Worm (Caenorhabditis elegans) whole organism, L3 larva: ENCODE measurements around the gene Y39F10A.6.

ENCODE experiments used
- R02D3.7 ChIP-seq: fragments of 150-350 bp; optimal IDR thresholded peaks from 2 replicates; lab custom pipeline; 2014; ENCODE audit warnings: missing biosample characterization, missing genetic modification characterization
- ZK546.5 ChIP-seq: sonication (generic microtip); optimal IDR thresholded peaks from 2 replicates; lab custom pipeline; 2017; ENCODE audit warnings: missing biosample characterization, missing genetic modification characterization
- aly-2 ChIP-seq: fragments of 150-350 bp; optimal IDR thresholded peaks from 2 replicates; lab custom pipeline; 2014; ENCODE audit warnings: missing biosample characterization, missing genetic modification characterization
- ama-1 ChIP-seq: fragments of 150-350 bp; optimal IDR thresholded peaks from 2 replicates; lab custom pipeline; 2018
- ceh-28 ChIP-seq: fragments of 150-350 bp; optimal IDR thresholded peaks from 2 replicates; lab custom pipeline; 2014; ENCODE audit warnings: missing biosample characterization, missing genetic modification reagents, missing genetic modification characterization
- ceh-82 ChIP-seq: fragments of 150-350 bp; optimal IDR thresholded peaks from 2 replicates; lab custom pipeline; 2014; ENCODE audit warnings: missing biosample characterization, missing genetic modification characterization
- daf-12 ChIP-seq: fragments of 150-350 bp; optimal IDR thresholded peaks from 2 replicates; lab custom pipeline; 2014; ENCODE audit warnings: missing biosample characterization, missing genetic modification reagents, missing genetic modification characterization
- egl-27 ChIP-seq: sonication (generic microtip); optimal IDR thresholded peaks from 4 replicates; lab custom pipeline; 2017; ENCODE audit warnings: missing biosample characterization, missing genetic modification reagents, missing genetic modification characterization
- egl-5 ChIP-seq: fragments of 150-350 bp; optimal IDR thresholded peaks from 2 replicates; lab custom pipeline; 2017; ENCODE audit warnings: missing biosample characterization, missing genetic modification reagents, missing genetic modification characterization, inconsistent platforms
- elt-1 ChIP-seq: fragments of 150-350 bp; optimal IDR thresholded peaks from 2 replicates; lab custom pipeline; 2014; ENCODE audit warnings: missing biosample characterization, missing genetic modification characterization
- elt-2 ChIP-seq: sonication (generic microtip); optimal IDR thresholded peaks from 2 replicates; lab custom pipeline; 2016; ENCODE audit warnings: missing genetic modification reagents, mild to moderate bottlenecking, missing genetic modification characterization, missing compliant biosample characterization
- eor-1 ChIP-seq, 2 experiments: fragments of 150-350 bp; optimal IDR thresholded peaks; 2 replicates each; lab custom pipeline; 2014 to 2018; ENCODE audit warnings: missing biosample characterization in 2 of 2, missing genetic modification characterization in 2 of 2
- fkh-10 ChIP-seq: sonication (generic microtip); optimal IDR thresholded peaks from 2 replicates; lab custom pipeline; 2017; ENCODE audit warnings: missing biosample characterization, missing genetic modification reagents, missing genetic modification characterization
- fkh-2 ChIP-seq: fragments of 150-350 bp; optimal IDR thresholded peaks from 2 replicates; lab custom pipeline; 2014; ENCODE audit warnings: missing biosample characterization, missing genetic modification reagents, missing genetic modification characterization
- fos-1 ChIP-seq: fragments of 150-350 bp; optimal IDR thresholded peaks from 2 replicates; lab custom pipeline; 2014; ENCODE audit warnings: missing biosample characterization, missing genetic modification characterization
- hmg-11 ChIP-seq: sonication (generic microtip); optimal IDR thresholded peaks from 2 replicates; lab custom pipeline; 2016; ENCODE audit warnings: missing genetic modification characterization, missing compliant biosample characterization
- jun-1 ChIP-seq: fragments of 150-350 bp; optimal IDR thresholded peaks from 2 replicates; lab custom pipeline; 2014; ENCODE audit warnings: missing biosample characterization, missing genetic modification reagents, missing genetic modification characterization
- lin-15B ChIP-seq: fragments of 150-350 bp; optimal IDR thresholded peaks from 2 replicates; lab custom pipeline; 2014; ENCODE audit warnings: missing biosample characterization, missing genetic modification characterization
- mml-1 ChIP-seq: fragments of 150-350 bp; sonication (generic microtip); optimal IDR thresholded peaks from 3 replicates; lab custom pipeline; 2014; ENCODE audit warnings: missing biosample characterization, missing genetic modification characterization
- nfya-1 ChIP-seq: sonication (generic microtip); optimal IDR thresholded peaks from 2 replicates; lab custom pipeline; 2017; ENCODE audit warnings: missing genetic modification characterization, mild to moderate bottlenecking, missing compliant biosample characterization, antibody characterized with exemption, moderate library complexity; ENCODE audit not compliant: insufficient read depth
- nhr-11 ChIP-seq: fragments of 150-350 bp; optimal IDR thresholded peaks from 2 replicates; lab custom pipeline; 2014; ENCODE audit warnings: missing biosample characterization, missing genetic modification characterization
- nhr-12 ChIP-seq: fragments of 150-350 bp; optimal IDR thresholded peaks from 2 replicates; lab custom pipeline; 2014; ENCODE audit warnings: missing biosample characterization, missing genetic modification characterization
- nhr-23 ChIP-seq: fragments of 150-350 bp; optimal IDR thresholded peaks from 2 replicates; lab custom pipeline; 2014; ENCODE audit warnings: missing biosample characterization, missing genetic modification reagents, missing genetic modification characterization
- nhr-237 ChIP-seq: fragments of 150-350 bp; optimal IDR thresholded peaks from 2 replicates; lab custom pipeline; 2014; ENCODE audit warnings: missing biosample characterization, missing genetic modification characterization
- nhr-43 ChIP-seq: sonication (generic microtip); optimal IDR thresholded peaks from 2 replicates; lab custom pipeline; 2016; ENCODE audit warnings: mild to moderate bottlenecking, missing genetic modification characterization, missing compliant biosample characterization; ENCODE audit not compliant: poor library complexity, severe bottlenecking
- nhr-76 ChIP-seq: fragments of 150-350 bp; sonication (generic microtip); optimal IDR thresholded peaks from 5 replicates; lab custom pipeline; 2014; ENCODE audit warnings: missing biosample characterization, missing genetic modification characterization
- nhr-77 ChIP-seq: fragments of 150-350 bp; optimal IDR thresholded peaks from 2 replicates; lab custom pipeline; 2014; ENCODE audit warnings: missing biosample characterization, missing genetic modification characterization
- pha-4 ChIP-seq: fragments of 150-350 bp; optimal IDR thresholded peaks from 2 replicates; lab custom pipeline; 2014; ENCODE audit warnings: missing biosample characterization, missing genetic modification reagents, missing genetic modification characterization
- sea-2 ChIP-seq: fragments of 150-350 bp; sonication (generic microtip); optimal IDR thresholded peaks from 4 replicates; lab custom pipeline; 2014; ENCODE audit warnings: missing biosample characterization, missing genetic modification reagents, missing genetic modification characterization
- skn-1 ChIP-seq: fragments of 150-350 bp; optimal IDR thresholded peaks from 2 replicates; lab custom pipeline; 2014; ENCODE audit warnings: missing biosample characterization, missing genetic modification characterization
- snpc-4 ChIP-seq: fragments of 150-350 bp; optimal IDR thresholded peaks from 2 replicates; lab custom pipeline; 2014; ENCODE audit warnings: missing biosample characterization, missing genetic modification characterization
- tbx-2 ChIP-seq: sonication (generic microtip); optimal IDR thresholded peaks from 2 replicates; lab custom pipeline; 2016; ENCODE audit warnings: mild to moderate bottlenecking, missing genetic modification characterization, missing compliant biosample characterization
- unc-39 ChIP-seq: sonication (generic microtip); optimal IDR thresholded peaks from 4 replicates; lab custom pipeline; 2017; ENCODE audit warnings: missing biosample characterization, missing genetic modification characterization
- unc-62 ChIP-seq: fragments of 150-350 bp; sonication (generic microtip); optimal IDR thresholded peaks from 4 replicates; lab custom pipeline; 2014; ENCODE audit warnings: missing biosample characterization, missing genetic modification reagents, missing genetic modification characterization
- zag-1 ChIP-seq: fragments of 150-350 bp; optimal IDR thresholded peaks from 2 replicates; lab custom pipeline; 2014; ENCODE audit warnings: missing biosample characterization, missing genetic modification characterization
- ztf-4 ChIP-seq: fragments of 150-350 bp; optimal IDR thresholded peaks from 2 replicates; lab custom pipeline; 2014; ENCODE audit warnings: missing biosample characterization, missing genetic modification characterization

The Y39F10A.6 gene

ce11 chrII:814737-815136 is 31.3 kb upstream of the Y39F10A.6 start, which contains the start of gene msrp-3:
Gene msrp-3 (minus strand): TSS chrII:814837.
- TF ChIP-seq fkh-10 (GFP tag; lab: Kevin White, UChicago) (no peak), nhr-237 (tag; lab: Kevin White, UChicago) (no peak), ceh-28 (tag; lab: Kevin White, UChicago) (no peak), egl-27 (no peak), nhr-43 (no peak), R02D3.7 (no peak), jun-1 (no peak), egl-5 (tag; lab: Kevin White, UChicago) (no peak), skn-1 (tag; lab: Kevin White, UChicago) (no peak), ztf-4 (no peak), daf-12 (tag; lab: Kevin White, UChicago) (no peak)

ce11 chrII:812917-813316 is 29.5 kb upstream of the Y39F10A.6 start, which contains the start of gene F46F5.5:
Gene F46F5.5 (minus strand): TSS chrII:813017.
- TF ChIP-seq pha-4 (tag; lab: Kevin White, UChicago) = no peak
- no peak for TF ChIP-seq nhr-12 (tag; lab: Kevin White, UChicago)
- no peak for TF ChIP-seq aly-2 (tag; lab: Kevin White, UChicago)
- TF ChIP-seq nhr-77 (tag; lab: Kevin White, UChicago) = no peak
- TF ChIP-seq unc-62 (GFP tag; lab: Kevin White, UChicago) = no peak
- TF ChIP-seq unc-39 = no peak
- no peak for TF ChIP-seq mml-1
- no peak for TF ChIP-seq nhr-76 (tag; lab: Kevin White, UChicago)
- no peak for TF ChIP-seq ama-1 (lab: Kevin White, UChicago)
- TF ChIP-seq ztf-4 = no peak

ce11 chrII:808457-808856 is 25.0 kb upstream of the Y39F10A.6 start, which contains the start of gene F46F5.11:
Gene F46F5.11 (plus strand): TSS chrII:808757.
- TF ChIP-seq mml-1 (no peak), fkh-10 (GFP tag; lab: Kevin White, UChicago) (no peak)

ce11 chrII:803009-803408 is 19.6 kb upstream of the Y39F10A.6 start, which contains the start of gene F46F5.13:
Gene F46F5.13 (plus strand): TSS chrII:803309.
- TF ChIP-seq fkh-2 (no peak), nhr-11 (tag; lab: Kevin White, UChicago) (no peak), sea-2 (GFP tag; lab: Kevin White, UChicago) (no peak), fos-1 (tag; lab: Kevin White, UChicago) (no peak), nhr-76 (tag; lab: Kevin White, UChicago) (no peak), ZK546.5 (tag; lab: Kevin White, UChicago) (no peak), snpc-4 (tag; lab: Kevin White, UChicago) (no peak), zag-1 (tag; lab: Kevin White, UChicago) (no peak), elt-2 (tag; lab: Kevin White, UChicago) (no peak), lin-15B (no peak), unc-62 (GFP tag; lab: Kevin White, UChicago) (no peak), hmg-11 (tag; lab: Kevin White, UChicago) (no peak), pha-4 (tag; lab: Kevin White, UChicago) (no peak), egl-5 (tag; lab: Kevin White, UChicago) (no peak), ztf-4 (no peak), nhr-237 (tag; lab: Kevin White, UChicago) (no peak)

ce11 chrII:799700-800099 is 16.3 kb upstream of the Y39F10A.6 start, which contains the start of gene F46F5.14:
Gene F46F5.14 (plus strand): TSS chrII:800000.
- TF ChIP-seq ZK546.5 (tag; lab: Kevin White, UChicago) = no peak
- TF ChIP-seq eor-1 (tag; optimal IDR thresholded peaks at IDR 0.05; lab: Kevin White, UChicago) = no peak
- TF ChIP-seq nhr-23 (tag; lab: Kevin White, UChicago) = no peak
- TF ChIP-seq nfya-1 = no peak
- TF ChIP-seq ceh-82 = no peak
- TF ChIP-seq tbx-2 (tag; lab: Kevin White, UChicago) = no peak
- no peak for TF ChIP-seq nhr-76 (tag; lab: Kevin White, UChicago)
- no peak for TF ChIP-seq daf-12 (tag; lab: Kevin White, UChicago)
- TF ChIP-seq fkh-10 (GFP tag; lab: Kevin White, UChicago) = no peak
- TF ChIP-seq egl-27 = no peak
- no peak for TF ChIP-seq nhr-12 (tag; lab: Kevin White, UChicago)
- no peak for TF ChIP-seq elt-1 (tag; lab: Kevin White, UChicago)
- TF ChIP-seq nhr-43 = no peak
- TF ChIP-seq zag-1 (tag; lab: Kevin White, UChicago) = no peak
